Fruit fly (Drosophila melanogaster) whole organism, wandering third instar larva: Measurements from ENCODE around the gene Sgs7.
A peak's percentile ranks its signal among the peaks of the same experiment; 100 is the strongest.

Source experiments
- CG32264 ChIP-seq: fragments of 200-800 bp; sonication (Bioruptor generic); optimal IDR thresholded peaks from 2 replicates; lab custom pipeline; 2016; ENCODE audit warnings: missing biosample characterization, missing genetic modification characterization
- CG9705 ChIP-seq: fragments of 200-800 bp; sonication (Bioruptor generic); optimal IDR thresholded peaks from 2 replicates; lab custom pipeline; 2018; ENCODE audit warnings: missing biosample characterization, mild to moderate bottlenecking, missing genetic modification characterization
- CrebA ChIP-seq: fragments of 200-800 bp; sonication (Bioruptor generic); optimal IDR thresholded peaks from 2 replicates; lab custom pipeline; 2016; ENCODE audit warnings: missing biosample characterization, mild to moderate bottlenecking, missing genetic modification characterization, borderline replicate concordance
- Dfd ChIP-seq: fragments of >200 bp; optimal IDR thresholded peaks from 2 replicates; lab custom pipeline; 2017; ENCODE audit warnings: missing biosample characterization, missing genetic modification characterization
- Dif ChIP-seq: fragments of 200-275, 200-300 bp; sonication (Bioruptor generic); optimal IDR thresholded peaks from 2 replicates; lab custom pipeline; 2018; ENCODE audit warnings: missing biosample characterization, missing genetic modification characterization; ENCODE audit not compliant: partially characterized antibody
- GATAd ChIP-seq: sonication (Bioruptor generic); optimal IDR thresholded peaks from 2 replicates; lab custom pipeline; 2016; ENCODE audit warnings: missing biosample characterization, missing genetic modification characterization
- HLH106 ChIP-seq: fragments of 200-800 bp; optimal IDR thresholded peaks from 3 replicates; lab custom pipeline; 2019; ENCODE audit warnings: missing biosample characterization, mild to moderate bottlenecking, missing genetic modification characterization, moderate library complexity
- Hr78 ChIP-seq: fragments of >200 bp; optimal IDR thresholded peaks from 2 replicates; lab custom pipeline; 2017; ENCODE audit warnings: missing biosample characterization, missing genetic modification characterization
- Jra ChIP-seq: sonication (Bioruptor generic); optimal IDR thresholded peaks from 2 replicates; lab custom pipeline; 2016; ENCODE audit warnings: missing biosample characterization, missing genetic modification characterization
- Mio ChIP-seq: sonication (Bioruptor generic); optimal IDR thresholded peaks from 2 replicates; lab custom pipeline; 2016; ENCODE audit warnings: missing biosample characterization, missing genetic modification characterization
- Myc ChIP-seq: fragments of >200 bp; optimal IDR thresholded peaks from 2 replicates; lab custom pipeline; 2017
- N ChIP-seq: fragments of >200 bp; optimal IDR thresholded peaks from 2 replicates; lab custom pipeline; 2018; ENCODE audit warnings: missing biosample characterization, missing external identifiers, missing genetic modification characterization
- OdsH ChIP-seq: fragments of 200-800 bp; sonication (Bioruptor generic); optimal IDR thresholded peaks from 2 replicates; lab custom pipeline; 2016; ENCODE audit warnings: missing biosample characterization, mild to moderate bottlenecking, missing genetic modification characterization
- Rel ChIP-seq, 2 experiments: fragments of 200-800 bp; sonication (Bioruptor generic) in 1 of 2; optimal IDR thresholded peaks; 2 replicates in 1 of 2; 3 replicates in 1 of 2; lab custom pipeline; 2016 to 2019; ENCODE audit warnings: mild to moderate bottlenecking in 2 of 2, missing biosample characterization in 2 of 2, missing genetic modification characterization in 2 of 2, moderate library complexity in 1 of 2
- Sp1 ChIP-seq: fragments of 200-800 bp; sonication (Bioruptor generic); optimal IDR thresholded peaks from 3 replicates; lab custom pipeline; 2019; ENCODE audit warnings: missing biosample characterization, mild to moderate bottlenecking, missing genetic modification characterization, moderate library complexity
- Vsx2 ChIP-seq: fragments of 200-300, 225-300 bp; sonication (Bioruptor generic); optimal IDR thresholded peaks from 2 replicates; lab custom pipeline; 2018; ENCODE audit warnings: missing biosample characterization, missing genetic modification characterization; ENCODE audit not compliant: partially characterized antibody
- brk ChIP-seq: fragments of 200-800 bp; sonication (Bioruptor generic); optimal IDR thresholded peaks from 2 replicates; lab custom pipeline; 2016; ENCODE audit warnings: missing biosample characterization, mild to moderate bottlenecking, missing genetic modification characterization
- dl ChIP-seq, 2 experiments: fragments of 175-275, 200-275 bp in 1 of 2; fragments of 200-275 bp in 1 of 2; sonication (Bioruptor generic); optimal IDR thresholded peaks; lab custom pipeline; 2018; ENCODE audit warnings: mild to moderate bottlenecking in 2 of 2, missing biosample characterization in 2 of 2, missing genetic modification characterization in 2 of 2, moderate library complexity in 2 of 2; ENCODE audit not compliant: partially characterized antibody in 2 of 2, insufficient read depth in 1 of 2
- dmrt93B ChIP-seq: fragments of 200-800 bp; sonication (Bioruptor generic); optimal IDR thresholded peaks from 2 replicates; lab custom pipeline; 2018; ENCODE audit warnings: missing biosample characterization, mild to moderate bottlenecking, missing genetic modification characterization
- dsf ChIP-seq: sonication (Bioruptor generic); optimal IDR thresholded peaks from 2 replicates; lab custom pipeline; 2016; ENCODE audit warnings: missing biosample characterization, missing genetic modification characterization, borderline replicate concordance
- ey ChIP-seq: fragments of 200-800 bp; sonication (Bioruptor generic); optimal IDR thresholded peaks from 2 replicates; lab custom pipeline; 2016; ENCODE audit warnings: missing biosample characterization, missing genetic modification characterization
- foxo ChIP-seq, 2 experiments: fragments of 200-800 bp; sonication (Bioruptor generic); optimal IDR thresholded peaks; 2 replicates in 1 of 2; 3 replicates in 1 of 2; lab custom pipeline; 2016 to 2017; ENCODE audit warnings: missing biosample characterization in 2 of 2, missing genetic modification characterization in 2 of 2
- fru ChIP-seq: fragments of 200-800 bp; sonication (Bioruptor generic); optimal IDR thresholded peaks from 3 replicates; lab custom pipeline; 2016; ENCODE audit warnings: missing biosample characterization, mild to moderate bottlenecking, missing genetic modification characterization
- h ChIP-seq: fragments of 200-800 bp; sonication (Bioruptor generic); optimal IDR thresholded peaks from 3 replicates; lab custom pipeline; 2016; ENCODE audit warnings: missing biosample characterization, mild to moderate bottlenecking, missing genetic modification characterization
- jim ChIP-seq: fragments of 175-275, 200-325 bp; sonication (Bioruptor generic); optimal IDR thresholded peaks from 2 replicates; lab custom pipeline; 2016; ENCODE audit warnings: missing biosample characterization, mild to moderate bottlenecking, missing genetic modification characterization
- lola ChIP-seq: fragments of >200 bp; optimal IDR thresholded peaks from 2 replicates; lab custom pipeline; 2017; ENCODE audit warnings: missing biosample characterization, missing genetic modification characterization
- pan ChIP-seq: fragments of >200 bp; optimal IDR thresholded peaks from 2 replicates; lab custom pipeline; 2017
- psq ChIP-seq: fragments of 200-800 bp; sonication (Bioruptor generic); optimal IDR thresholded peaks from 3 replicates; lab custom pipeline; 2017; ENCODE audit warnings: missing biosample characterization, mild to moderate bottlenecking, missing genetic modification characterization, moderate library complexity
- rgr ChIP-seq: fragments of 200-800 bp; sonication (Bioruptor generic); optimal IDR thresholded peaks from 3 replicates; lab custom pipeline; 2016; ENCODE audit warnings: missing biosample characterization, mild to moderate bottlenecking, missing genetic modification characterization
- sv ChIP-seq: fragments of 200-800 bp; sonication (Bioruptor generic); optimal IDR thresholded peaks from 3 replicates; lab custom pipeline; 2016; ENCODE audit warnings: missing biosample characterization, missing genetic modification characterization
- woc ChIP-seq: sonication (Bioruptor generic); optimal IDR thresholded peaks from 2 replicates; lab custom pipeline; 2016; ENCODE audit warnings: missing biosample characterization, mild to moderate bottlenecking, missing genetic modification characterization

Gene Sgs7

dm6 chr3L:11508337-11508736 lies 1.3 kb upstream of the Sgs7 start, which contains the start of gene CG33500:
TSS of gene CG33500 (plus strand) at chr3L:11508637.
- TF ChIP-seq Sp1 (GFP tag; lab: Kevin White, UChicago) (no peak), lola (no peak), CG32264 (GFP tag; lab: Kevin White, UChicago) (no peak), foxo (GFP tag; optimal IDR thresholded peaks at IDR 0.05; lab: Kevin White, UChicago) (no peak), pan (no peak), Hr78 (no peak), CG9705 (no peak), dl (GFP tag; optimal IDR thresholded peaks at IDR 0.05; lab: Kevin White, UChicago; ENCODE audit: insufficient read depth in 1 of 2, partially characterized antibody in 2 of 2) (no peak), Vsx2 (no peak), Dif (no peak)

- TF ChIP-seq N (GFP tag; lab: Kevin White, UChicago) (no peak), CG32264 (GFP tag; lab: Kevin White, UChicago) (no peak)
These were observed 828 bp downstream of the Sgs7 start, which contains the start of gene CG33272 for dm6 chr3L:11510489-11510888. TSS of gene CG33272 (minus strand) at chr3L:11510589.

dm6 chr3L:11511243-11511642 lies 1.6 kb downstream of the Sgs7 start:
- TF ChIP-seq Sp1 (GFP tag; lab: Kevin White, UChicago) (no peak), jim (GFP tag; lab: Kevin White, UChicago) (no peak), lola (no peak), GATAd (GFP tag; lab: Kevin White, UChicago) (no peak), foxo (GFP tag; optimal IDR thresholded peaks at IDR 0.05; lab: Kevin White, UChicago) (no peak), ey (GFP tag; lab: Kevin White, UChicago) (no peak), Myc (lab: Kevin White, UChicago) (no peak), CrebA (no peak), h (GFP tag; lab: Kevin White, UChicago) (no peak), woc (GFP tag; lab: Kevin White, UChicago) (no peak), Vsx2 (no peak), brk (GFP tag; lab: Kevin White, UChicago) (no peak), CG32264 (GFP tag; lab: Kevin White, UChicago) (no peak), rgr (GFP tag; lab: Kevin White, UChicago) (no peak)

- TF ChIP-seq GATAd (GFP tag; lab: Kevin White, UChicago) (no peak), lola (no peak), brk (GFP tag; lab: Kevin White, UChicago) (no peak), CG9705 (no peak), fru (GFP tag; lab: Kevin White, UChicago) (no peak), Dfd (GFP tag; lab: Kevin White, UChicago) (no peak), CrebA (no peak), dmrt93B (no peak), dsf (GFP tag; lab: Kevin White, UChicago) (no peak), OdsH (no peak), Rel (GFP tag; optimal IDR thresholded peaks at IDR 0.05; lab: Kevin White, UChicago) (no peak), Rel (tag; optimal IDR thresholded peaks at IDR 0.05; lab: Kevin White, UChicago) (no peak), Dif (no peak), foxo (GFP tag; optimal IDR thresholded peaks at IDR 0.05; lab: Kevin White, UChicago) (no peak), CG32264 (GFP tag; lab: Kevin White, UChicago) (no peak), jim (GFP tag; lab: Kevin White, UChicago) (no peak), HLH106 (tag; lab: Kevin White, UChicago) (no peak)
These were observed 2.3 kb downstream of the Sgs7 start, which contains the start of gene Sgs3 for dm6 chr3L:11511921-11512320. TSS of gene Sgs3 (plus strand) at chr3L:11512221.

DNA sequence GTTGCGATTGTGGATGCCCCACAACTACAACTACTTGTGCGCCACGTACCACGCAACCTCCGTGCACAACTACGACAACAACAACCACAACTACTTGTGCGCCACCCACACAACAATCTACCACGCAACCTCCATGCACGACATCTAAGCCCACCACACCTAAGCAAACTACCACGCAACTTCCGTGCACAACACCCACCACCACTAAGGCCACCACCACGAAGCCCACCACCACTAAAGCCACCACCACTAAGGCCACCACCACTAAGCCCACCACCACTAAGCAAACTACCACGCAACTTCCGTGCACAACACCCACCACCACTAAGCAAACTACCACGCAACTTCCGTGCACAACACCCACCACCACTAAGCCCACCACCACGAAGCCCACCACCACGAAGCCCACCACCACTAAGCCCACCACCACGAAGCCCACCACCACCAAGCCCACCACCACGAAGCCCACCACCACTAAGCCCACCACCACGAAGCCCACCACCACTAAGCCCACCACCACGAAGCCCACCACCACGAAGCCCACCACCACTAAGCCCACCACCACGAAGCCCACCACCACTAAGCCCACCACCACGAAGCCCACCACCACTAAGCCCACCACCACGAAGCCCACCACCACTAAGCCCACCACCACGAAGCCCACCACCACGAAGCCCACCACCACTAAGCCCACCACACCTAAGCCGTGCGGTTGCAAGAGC lies 2.9 kb downstream of the Sgs7 start:
- peak; percentile 9 for TF ChIP-seq Dfd (GFP tag; lab: Kevin White, UChicago)

- TF ChIP-seq Jra (GFP tag; lab: Kevin White, UChicago) (no peak), woc (GFP tag; lab: Kevin White, UChicago) (no peak), Sp1 (GFP tag; lab: Kevin White, UChicago) (no peak), psq (GFP tag; lab: Kevin White, UChicago) (no peak), dmrt93B (no peak), Mio (GFP tag; lab: Kevin White, UChicago) (no peak), sv (GFP tag; lab: Kevin White, UChicago) (no peak), Vsx2 (no peak)
These were observed 3.7 kb downstream of the Sgs7 start, which contains the start of gene CG7512 for dm6 chr3L:11513405-11513804. TSS of gene CG7512 (plus strand) at chr3L:11513705.
